Worm (Caenorhabditis elegans) whole organism, L1 larva: ENCODE results near the gene trp-2.

Experiments used
- C16A3.4 ChIP-seq: fragments of 150-350 bp; optimal IDR thresholded peaks from 2 replicates; lab custom pipeline; 2014; ENCODE audit warnings: missing biosample characterization, missing genetic modification characterization
- aha-1 ChIP-seq: fragments of 150-350 bp; optimal IDR thresholded peaks from 2 replicates; lab custom pipeline; 2014; ENCODE audit warnings: missing biosample characterization, missing genetic modification characterization
- alr-1 ChIP-seq: fragments of 200-800 bp; sonication (Bioruptor generic); optimal IDR thresholded peaks from 2 replicates; lab custom pipeline; 2018; ENCODE audit warnings: borderline replicate concordance, mild to moderate bottlenecking, missing genetic modification characterization, missing compliant biosample characterization
- aly-2 ChIP-seq: fragments of 150-350 bp; optimal IDR thresholded peaks from 2 replicates; lab custom pipeline; 2014; ENCODE audit warnings: missing biosample characterization, missing genetic modification characterization
- ama-1 ChIP-seq: fragments of 150-350 bp; optimal IDR thresholded peaks from 2 replicates; lab custom pipeline; 2014
- blmp-1 ChIP-seq: fragments of 150-350 bp; optimal IDR thresholded peaks from 2 replicates; lab custom pipeline; 2014; ENCODE audit warnings: missing biosample characterization, missing genetic modification characterization
- ceh-63 ChIP-seq: fragments of 200-800 bp; sonication (Bioruptor generic); optimal IDR thresholded peaks from 2 replicates; lab custom pipeline; 2018; ENCODE audit warnings: mild to moderate bottlenecking, missing genetic modification characterization, missing compliant biosample characterization
- ceh-8 ChIP-seq: fragments of 200-800 bp; sonication (Bioruptor generic); optimal IDR thresholded peaks from 2 replicates; lab custom pipeline; 2018; ENCODE audit warnings: mild to moderate bottlenecking, missing genetic modification characterization, moderate library complexity, missing compliant biosample characterization
- ceh-90 ChIP-seq: sonication (generic microtip); optimal IDR thresholded peaks from 2 replicates; lab custom pipeline; 2016; ENCODE audit warnings: missing genetic modification characterization, missing compliant biosample characterization
- ces-1 ChIP-seq: fragments of 150-350 bp; optimal IDR thresholded peaks from 2 replicates; lab custom pipeline; 2014; ENCODE audit warnings: missing biosample characterization, missing genetic modification reagents, missing genetic modification characterization
- dpl-1 ChIP-seq, 3 experiments: fragments of 150-350 bp in 2 of 3; sonication (generic microtip) in 1 of 3; optimal IDR thresholded peaks; 2 replicates each; lab custom pipeline; 2014 to 2017; ENCODE audit warnings: missing biosample characterization in 3 of 3, missing genetic modification characterization in 3 of 3, missing genetic modification reagents in 3 of 3
- dsc-1 ChIP-seq: sonication (generic microtip); optimal IDR thresholded peaks from 2 replicates; lab custom pipeline; 2016; ENCODE audit warnings: mild to moderate bottlenecking, missing genetic modification characterization, missing compliant biosample characterization
- efl-1 ChIP-seq, 4 experiments: fragments of 150-350 bp; optimal IDR thresholded peaks in 3 of 4; peaks in 1 of 4; 1 replicate in 1 of 4; 2 replicates in 3 of 4; lab custom pipeline; 2014; ENCODE audit warnings: missing biosample characterization in 2 of 4, missing genetic modification characterization in 2 of 4, missing genetic modification reagents in 2 of 4
- efl-3 ChIP-seq: fragments of 200-800 bp; sonication (Bioruptor generic); optimal IDR thresholded peaks from 2 replicates; lab custom pipeline; 2018; ENCODE audit warnings: mild to moderate bottlenecking, missing genetic modification characterization, missing compliant biosample characterization
- egl-27 ChIP-seq, 2 experiments: fragments of 150-350 bp in 1 of 2; sonication (generic microtip); optimal IDR thresholded peaks; 3 replicates each; lab custom pipeline; 2017 to 2018; ENCODE audit warnings: missing biosample characterization in 2 of 2, missing genetic modification characterization in 2 of 2, missing genetic modification reagents in 2 of 2
- elt-3 ChIP-seq, 6 experiments: fragments of 150-350 bp in 1 of 6; sonication (generic microtip); optimal IDR thresholded peaks; 2 replicates each; lab custom pipeline; 2017 to 2018; ENCODE audit warnings: missing biosample characterization in 6 of 6, missing genetic modification characterization in 6 of 6, inconsistent platforms in 1 of 6
- fkh-10 ChIP-seq: sonication (generic microtip); optimal IDR thresholded peaks from 2 replicates; lab custom pipeline; 2017; ENCODE audit warnings: missing biosample characterization, missing genetic modification reagents, missing genetic modification characterization
- fkh-4 ChIP-seq: sonication (generic microtip); optimal IDR thresholded peaks from 2 replicates; lab custom pipeline; 2016; ENCODE audit warnings: missing compliant biosample characterization, missing genetic modification characterization, borderline replicate concordance
- fkh-8 ChIP-seq: sonication (generic microtip); optimal IDR thresholded peaks from 2 replicates; lab custom pipeline; 2016; ENCODE audit warnings: mild to moderate bottlenecking, missing genetic modification characterization, missing compliant biosample characterization
- fos-1 ChIP-seq: fragments of 150-350 bp; optimal IDR thresholded peaks from 2 replicates; lab custom pipeline; 2014; ENCODE audit warnings: missing biosample characterization, missing genetic modification characterization
- hlh-17 ChIP-seq: fragments of 200-800 bp; sonication (Bioruptor generic); optimal IDR thresholded peaks from 2 replicates; lab custom pipeline; 2018; ENCODE audit warnings: missing genetic modification characterization, mild to moderate bottlenecking, missing compliant biosample characterization, moderate library complexity, borderline replicate concordance
- irx-1 ChIP-seq: sonication (generic microtip); optimal IDR thresholded peaks from 2 replicates; lab custom pipeline; 2016; ENCODE audit warnings: missing genetic modification characterization, missing compliant biosample characterization
- isw-1 ChIP-seq: fragments of 200-800 bp; sonication (Bioruptor generic); IDR thresholded peaks from 2 replicates; pipeline ENCODE4 v1.3.6; 2022; ENCODE audit warnings: missing genetic modification characterization, missing compliant biosample characterization
- lin-13 ChIP-seq: fragments of 150-350 bp; optimal IDR thresholded peaks from 2 replicates; lab custom pipeline; 2014; ENCODE audit warnings: missing biosample characterization, missing genetic modification reagents, missing genetic modification characterization
- lin-35 ChIP-seq, 2 experiments: fragments of 150-350 bp; optimal IDR thresholded peaks; 2 replicates each; lab custom pipeline; 2014; ENCODE audit warnings: missing biosample characterization in 2 of 2, missing genetic modification characterization in 2 of 2, missing genetic modification reagents in 2 of 2
- lin-39 ChIP-seq: fragments of 150-350 bp; optimal IDR thresholded peaks from 2 replicates; lab custom pipeline; 2014; ENCODE audit warnings: missing biosample characterization, missing genetic modification reagents, missing genetic modification characterization
- lsy-2 ChIP-seq, 2 experiments: fragments of 150-350 bp; optimal IDR thresholded peaks; 2 replicates each; lab custom pipeline; 2014; ENCODE audit warnings: missing biosample characterization in 2 of 2, missing genetic modification characterization in 2 of 2
- mdl-1 ChIP-seq, 2 experiments: fragments of 150-350 bp; optimal IDR thresholded peaks; 2 replicates each; lab custom pipeline; 2014 to 2017; ENCODE audit warnings: missing biosample characterization in 2 of 2, missing genetic modification characterization in 2 of 2, inconsistent platforms in 1 of 2
- mef-2 ChIP-seq: fragments of 150-350 bp; optimal IDR thresholded peaks from 2 replicates; lab custom pipeline; 2014; ENCODE audit warnings: missing biosample characterization, missing genetic modification characterization
- nhr-11 ChIP-seq: fragments of 150-350 bp; optimal IDR thresholded peaks from 2 replicates; lab custom pipeline; 2014; ENCODE audit warnings: missing biosample characterization, missing genetic modification characterization
- nhr-12 ChIP-seq: sonication (generic microtip); optimal IDR thresholded peaks from 2 replicates; lab custom pipeline; 2017; ENCODE audit warnings: missing biosample characterization, missing genetic modification characterization
- nhr-19 ChIP-seq: fragments of 200-800 bp; sonication (Bioruptor generic); conservative IDR thresholded peaks from 2 replicates; pipeline ENCODE4 v1.3.6; 2022; ENCODE audit warnings: missing genetic modification characterization, missing compliant biosample characterization
- nhr-237 ChIP-seq: fragments of 150-350 bp; optimal IDR thresholded peaks from 2 replicates; lab custom pipeline; 2014; ENCODE audit warnings: missing biosample characterization, missing genetic modification characterization
- nhr-77 ChIP-seq: fragments of 150-350 bp; optimal IDR thresholded peaks from 2 replicates; lab custom pipeline; 2014; ENCODE audit warnings: missing biosample characterization, missing genetic modification characterization
- nhr-90 ChIP-seq: sonication (generic microtip); optimal IDR thresholded peaks from 2 replicates; lab custom pipeline; 2016; ENCODE audit warnings: mild to moderate bottlenecking, missing genetic modification characterization, missing compliant biosample characterization; ENCODE audit not compliant: poor library complexity
- pag-3 ChIP-seq: sonication (generic microtip); optimal IDR thresholded peaks from 2 replicates; lab custom pipeline; 2017; ENCODE audit warnings: missing genetic modification characterization, mild to moderate bottlenecking, missing compliant biosample characterization, antibody characterized with exemption, borderline replicate concordance; ENCODE audit not compliant: insufficient read depth
- pax-3 ChIP-seq: fragments of 200-800 bp; sonication (Bioruptor generic); optimal IDR thresholded peaks from 2 replicates; lab custom pipeline; 2018; ENCODE audit warnings: mild to moderate bottlenecking, missing genetic modification characterization, moderate library complexity, missing compliant biosample characterization
- pqm-1 ChIP-seq: sonication (generic microtip); optimal IDR thresholded peaks from 3 replicates; lab custom pipeline; 2017; ENCODE audit warnings: missing biosample characterization, missing genetic modification characterization
- skn-1 ChIP-seq: fragments of 150-350 bp; optimal IDR thresholded peaks from 2 replicates; lab custom pipeline; 2014; ENCODE audit warnings: missing biosample characterization, missing genetic modification characterization
- snu-23 ChIP-seq: sonication (generic microtip); optimal IDR thresholded peaks from 2 replicates; lab custom pipeline; 2016; ENCODE audit warnings: missing genetic modification characterization, missing compliant biosample characterization
- sox-4 ChIP-seq: sonication (generic microtip); optimal IDR thresholded peaks from 2 replicates; lab custom pipeline; 2016; ENCODE audit warnings: missing genetic modification characterization, missing compliant biosample characterization
- sup-37 ChIP-seq: fragments of 200-800 bp; sonication (Bioruptor generic); optimal IDR thresholded peaks from 2 replicates; lab custom pipeline; 2018; ENCODE audit warnings: mild to moderate bottlenecking, missing genetic modification characterization, missing compliant biosample characterization
- tbx-2 ChIP-seq: sonication (generic microtip); optimal IDR thresholded peaks from 2 replicates; lab custom pipeline; 2016; ENCODE audit warnings: missing genetic modification characterization, missing compliant biosample characterization
- unc-130 ChIP-seq: fragments of 150-350 bp; optimal IDR thresholded peaks from 2 replicates; lab custom pipeline; 2017; ENCODE audit warnings: missing biosample characterization, missing genetic modification characterization, inconsistent platforms
- unc-86 ChIP-seq: sonication (generic microtip); optimal IDR thresholded peaks from 2 replicates; lab custom pipeline; 2016; ENCODE audit warnings: missing genetic modification characterization, missing compliant biosample characterization
- unc-98 ChIP-seq: fragments of 200-800 bp; sonication (Bioruptor generic); IDR thresholded peaks from 2 replicates; pipeline ENCODE4 v1.3.6; 2022; ENCODE audit warnings: missing genetic modification characterization, missing compliant biosample characterization
- vab-15 ChIP-seq: sonication (generic microtip); optimal IDR thresholded peaks from 2 replicates; lab custom pipeline; 2017; ENCODE audit warnings: missing genotype, mild to moderate bottlenecking, missing genetic modification characterization, missing compliant biosample characterization
- zip-4 ChIP-seq: fragments of 200-800 bp; sonication (Bioruptor generic); optimal IDR thresholded peaks from 2 replicates; lab custom pipeline; 2018; ENCODE audit warnings: mild to moderate bottlenecking, missing genetic modification characterization, moderate library complexity, missing compliant biosample characterization
- ztf-11 ChIP-seq, 2 experiments: sonication (generic microtip); optimal IDR thresholded peaks; 2 replicates each; lab custom pipeline; 2016 to 2017; ENCODE audit warnings: missing genetic modification characterization in 2 of 2, missing biosample characterization in 1 of 2, missing compliant biosample characterization in 1 of 2
- ztf-4 ChIP-seq: fragments of 150-350 bp; optimal IDR thresholded peaks from 2 replicates; lab custom pipeline; 2014; ENCODE audit warnings: missing biosample characterization, missing genetic modification characterization

Gene trp-2

ce11 chrIII:978889-979288 lies 12.8 kb upstream of the trp-2 start:
- no peak for TF ChIP-seq fos-1
- no peak for TF ChIP-seq efl-1 (optimal IDR thresholded peaks at IDR 0.05; lab: Kevin White, UChicago)
- TF ChIP-seq efl-1 (GFP tag; optimal IDR thresholded peaks at IDR 0.05 in 1 of 2; lab: Kevin White, UChicago), result peak in 1 of 2 experiments; percentile 23

DNA sequence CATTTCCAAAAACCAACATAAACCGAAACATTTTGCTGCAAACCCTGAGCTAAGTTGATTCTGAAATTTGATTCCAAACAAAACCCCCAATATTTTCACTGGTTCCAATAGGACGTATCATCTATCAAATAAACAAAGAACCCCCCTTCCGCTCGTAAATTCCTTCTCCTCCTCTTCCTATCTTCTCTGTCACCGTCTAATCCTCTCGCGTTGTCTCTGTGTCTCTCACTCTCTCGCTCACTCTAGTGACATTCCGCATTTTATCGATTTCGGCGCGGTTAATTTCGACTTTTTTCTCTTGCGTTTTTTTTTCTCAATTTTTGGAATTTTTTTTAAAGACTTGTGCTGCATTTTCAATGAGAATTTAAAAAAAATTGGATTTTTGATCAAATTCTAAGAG lies 9.7 kb upstream of the trp-2 start:
- TF ChIP-seq unc-130, result no peak
- TF ChIP-seq vab-15 (tag; lab: Kevin White, UChicago), result no peak
- peak in 1 of 2 experiments; percentile 15 for TF ChIP-seq mdl-1 (tag; optimal IDR thresholded peaks at IDR 0.05; lab: Kevin White, UChicago)
- TF ChIP-seq skn-1 (tag; lab: Kevin White, UChicago), result no peak
- no peak for TF ChIP-seq nhr-12 (tag; lab: Kevin White, UChicago)
- no peak for TF ChIP-seq lin-39
- peak; percentile 20 to 64 for TF ChIP-seq lsy-2 (tag; optimal IDR thresholded peaks at IDR 0.05; lab: Kevin White, UChicago)
- no peak for TF ChIP-seq nhr-90 (tag; lab: Kevin White, UChicago)
- peak; percentile 16 for TF ChIP-seq C16A3.4 (tag; lab: Kevin White, UChicago)
- TF ChIP-seq nhr-77 (tag; lab: Kevin White, UChicago), result no peak
- TF ChIP-seq nhr-19 (GFP tag; lab: Robert Waterston, UW), result peak; percentile 11; the same call in 1 of the 2 replicates
- TF ChIP-seq efl-3, result no peak
- TF ChIP-seq zip-4 (GFP tag; lab: Kevin White, UChicago), result no peak
- no peak for TF ChIP-seq ceh-8 (GFP tag; lab: Kevin White, UChicago)
- TF ChIP-seq dpl-1 (GFP tag; optimal IDR thresholded peaks at IDR 0.05; lab: Kevin White, UChicago), result peak; percentile 0 to 3 (median 2)
- TF ChIP-seq pag-3 (tag; lab: Kevin White, UChicago), result no peak
- no peak for TF ChIP-seq ztf-4 (tag; lab: Kevin White, UChicago)
- TF ChIP-seq pqm-1 (tag; lab: Kevin White, UChicago), result no peak
- no peak for TF ChIP-seq aha-1
- TF ChIP-seq fkh-8 (tag; lab: Kevin White, UChicago), result no peak
- no peak for TF ChIP-seq unc-98
- TF ChIP-seq nhr-237 (tag; lab: Kevin White, UChicago), result no peak
- peak in 2 of 6 experiments; percentile 4 to 47 for TF ChIP-seq elt-3 (tag; optimal IDR thresholded peaks at IDR 0.05; lab: Kevin White, UChicago)
- no peak for TF ChIP-seq ztf-11 (tag; optimal IDR thresholded peaks at IDR 0.05; lab: Kevin White, UChicago)
- TF ChIP-seq pax-3 (tag; lab: Kevin White, UChicago), result no peak
- TF ChIP-seq aly-2 (tag; lab: Kevin White, UChicago), result no peak
- TF ChIP-seq lin-35 (GFP tag; optimal IDR thresholded peaks at IDR 0.05; lab: Kevin White, UChicago), result peak; percentile 19 to 61
- TF ChIP-seq mef-2 (tag; lab: Kevin White, UChicago), result no peak
- TF ChIP-seq egl-27 (tag; optimal IDR thresholded peaks at IDR 0.05; lab: Kevin White, UChicago), result peak in 1 of 2 experiments; percentile 4
- peak; percentile 7 for TF ChIP-seq dsc-1 (tag; lab: Kevin White, UChicago)
- peak; percentile 23 for TF ChIP-seq tbx-2 (tag; lab: Kevin White, UChicago)
- TF ChIP-seq efl-1 (optimal IDR thresholded peaks at IDR 0.05; lab: Kevin White, UChicago), result peak; percentile 58 to 62
- peak; percentile 40 to 50 for TF ChIP-seq efl-1 (GFP tag; optimal IDR thresholded peaks at IDR 0.05 in 1 of 2; lab: Kevin White, UChicago)
- no peak for TF ChIP-seq ama-1 (lab: Kevin White, UChicago)
- TF ChIP-seq fkh-10 (GFP tag; lab: Kevin White, UChicago), result no peak
- TF ChIP-seq blmp-1 (tag; lab: Kevin White, UChicago), result peak; percentile 49
- TF ChIP-seq lin-13 (GFP tag; lab: Kevin White, UChicago), result no peak
- TF ChIP-seq nhr-11 (tag; lab: Kevin White, UChicago), result no peak
- TF ChIP-seq hlh-17 (GFP tag; lab: Kevin White, UChicago), result no peak
- TF ChIP-seq sup-37 (GFP tag; lab: Kevin White, UChicago), result no peak
- no peak for TF ChIP-seq unc-86 (tag; lab: Kevin White, UChicago)
- TF ChIP-seq ces-1 (GFP tag; lab: Kevin White, UChicago), result no peak
- no peak for TF ChIP-seq ceh-90 (tag; lab: Kevin White, UChicago)
- no peak for TF ChIP-seq sox-4 (tag; lab: Kevin White, UChicago)
- no peak for TF ChIP-seq alr-1 (tag; lab: Kevin White, UChicago)
- no peak for TF ChIP-seq fkh-4 (tag; lab: Kevin White, UChicago)
- TF ChIP-seq irx-1 (tag; lab: Kevin White, UChicago), result peak; percentile 27
- peak; percentile 62 for TF ChIP-seq snu-23
- TF ChIP-seq ceh-63, result no peak
- TF ChIP-seq isw-1 (GFP tag; lab: Robert Waterston, UW), result no peak
